Fruit fly (Drosophila melanogaster) whole organism, embryonic: Measurements from ENCODE around the gene ppk15.
A peak's percentile ranks its signal among the peaks of the same experiment; 100 is the strongest.

Source experiments
- Abd-B ChIP-seq: fragments of 200-800 bp; sonication (Bioruptor generic); optimal IDR thresholded peaks from 2 replicates; lab custom pipeline; 2018; ENCODE audit warnings: missing biosample characterization, mild to moderate bottlenecking, missing genetic modification characterization, moderate library complexity
- Aef1 ChIP-seq: fragments of 200-800 bp; sonication (Bioruptor generic); IDR thresholded peaks from 3 replicates; pipeline ENCODE4 v1.3.6; 2022; ENCODE audit warnings: missing biosample characterization, missing genetic modification characterization
- CG10209 ChIP-seq: fragments of 200-800 bp; sonication (Bioruptor generic); optimal IDR thresholded peaks from 3 replicates; lab custom pipeline; 2017; ENCODE audit warnings: missing biosample characterization, mild to moderate bottlenecking, missing genetic modification characterization, missing genetic modification reagents
- CG11093 ChIP-seq: fragments of 200-800 bp; sonication (Bioruptor generic); IDR thresholded peaks from 3 replicates; pipeline ENCODE4 v1.3.6; 2022; ENCODE audit warnings: missing biosample characterization, missing genetic modification characterization
- CG14667 ChIP-seq: fragments of 200-800 bp; sonication (Bioruptor generic); IDR thresholded peaks from 2 replicates; pipeline ENCODE4 v1.3.6; 2022; ENCODE audit warnings: missing biosample characterization, missing genetic modification characterization
- CG14710 ChIP-seq: fragments of 200-800 bp; sonication (Bioruptor generic); optimal IDR thresholded peaks from 3 replicates; lab custom pipeline; 2019; ENCODE audit warnings: missing biosample characterization, mild to moderate bottlenecking, missing genetic modification characterization, moderate library complexity
- CG15269 ChIP-seq: fragments of 200-800 bp; sonication (Bioruptor generic); optimal IDR thresholded peaks from 2 replicates; lab custom pipeline; 2018; ENCODE audit warnings: missing biosample characterization, mild to moderate bottlenecking, missing genetic modification characterization, moderate library complexity
- CG1529 ChIP-seq: fragments of 200-800 bp; sonication (Bioruptor generic); optimal IDR thresholded peaks from 3 replicates; lab custom pipeline; 2018; ENCODE audit warnings: missing biosample characterization, missing genetic modification characterization
- CG15696 ChIP-seq: fragments of 200-800 bp; sonication (Bioruptor generic); optimal IDR thresholded peaks from 2 replicates; lab custom pipeline; 2019; ENCODE audit warnings: missing biosample characterization, mild to moderate bottlenecking, missing genetic modification characterization, moderate library complexity
- CG1603 ChIP-seq: fragments of 200-800 bp; sonication (Bioruptor generic); optimal IDR thresholded peaks from 2 replicates; lab custom pipeline; 2019; ENCODE audit warnings: missing biosample characterization, mild to moderate bottlenecking, missing genetic modification characterization, moderate library complexity
- CG2202 ChIP-seq: fragments of 200-800 bp; sonication (Bioruptor generic); optimal IDR thresholded peaks from 2 replicates; lab custom pipeline; 2018; ENCODE audit warnings: missing biosample characterization, mild to moderate bottlenecking, missing genetic modification characterization
- CG30403 ChIP-seq: fragments of 200-800 bp; sonication (Bioruptor generic); optimal IDR thresholded peaks from 3 replicates; lab custom pipeline; 2016; ENCODE audit warnings: missing biosample characterization, missing genetic modification characterization
- CG34224 ChIP-seq: fragments of 200-800 bp; sonication (Bioruptor generic); IDR thresholded peaks from 3 replicates; pipeline ENCODE4 v1.3.6; 2022; ENCODE audit warnings: missing biosample characterization, missing genetic modification characterization; ENCODE audit not compliant: partially characterized antibody
- CG3847 ChIP-seq: fragments of 200-800 bp; sonication (Bioruptor generic); IDR thresholded peaks from 2 replicates; pipeline ENCODE4 v1.3.6; 2022; ENCODE audit warnings: missing biosample characterization, missing genetic modification characterization
- CG4617 ChIP-seq: fragments of 200-800 bp; sonication (Bioruptor generic); optimal IDR thresholded peaks from 3 replicates; lab custom pipeline; 2016; ENCODE audit warnings: missing biosample characterization, missing genetic modification characterization, borderline replicate concordance
- CG8281 ChIP-seq: fragments of 200-800 bp; sonication (Bioruptor generic); optimal IDR thresholded peaks from 2 replicates; lab custom pipeline; 2018; ENCODE audit warnings: missing biosample characterization, mild to moderate bottlenecking, missing genetic modification characterization, moderate library complexity
- CG8924 ChIP-seq: fragments of 200-800 bp; optimal IDR thresholded peaks from 3 replicates; lab custom pipeline; 2019; ENCODE audit warnings: missing biosample characterization, mild to moderate bottlenecking, missing genetic modification characterization, moderate library complexity
- CG9932 ChIP-seq: fragments of 200-800 bp; sonication (Bioruptor generic); IDR thresholded peaks from 2 replicates; pipeline ENCODE4 v1.3.6; 2022; ENCODE audit warnings: missing biosample characterization, missing genetic modification characterization
- Dref ChIP-seq: fragments of 200-800 bp; sonication (Bioruptor generic); IDR thresholded peaks from 2 replicates; pipeline ENCODE4 v1.3.6; 2022; ENCODE audit warnings: missing biosample characterization, missing genetic modification characterization
- Drgx ChIP-seq: fragments of 200-800 bp; sonication (Bioruptor generic); IDR thresholded peaks from 2 replicates; pipeline ENCODE4 v1.3.6; 2022; ENCODE audit warnings: missing biosample characterization, missing genetic modification characterization
- E2f2 ChIP-seq: fragments of 200-800 bp; sonication (Bioruptor generic); IDR thresholded peaks from 2 replicates; pipeline ENCODE4 v1.3.6; 2022; ENCODE audit warnings: missing biosample characterization, missing genetic modification characterization
- Hey ChIP-seq: fragments of 200-800 bp; sonication (Bioruptor generic); optimal IDR thresholded peaks from 3 replicates; lab custom pipeline; 2018; ENCODE audit warnings: missing biosample characterization, mild to moderate bottlenecking, missing genetic modification characterization
- Lhr ChIP-seq: fragments of 200-800 bp; sonication (Bioruptor generic); optimal IDR thresholded peaks from 3 replicates; lab custom pipeline; 2017; ENCODE audit warnings: mild to moderate bottlenecking, missing biosample characterization, missing genetic modification reagents, missing genetic modification characterization
- Lim3 ChIP-seq: fragments of 200-800 bp; sonication (Bioruptor generic); IDR thresholded peaks from 2 replicates; pipeline ENCODE4 v1.3.6; 2022; ENCODE audit warnings: missing biosample characterization, missing genetic modification characterization
- Lpt ChIP-seq: fragments of >200 bp; optimal IDR thresholded peaks from 2 replicates; lab custom pipeline; 2018; ENCODE audit warnings: missing biosample characterization, missing genetic modification characterization
- MESR4 ChIP-seq: fragments of 200-800 bp; sonication (Bioruptor generic); optimal IDR thresholded peaks from 2 replicates; lab custom pipeline; 2018; ENCODE audit warnings: missing biosample characterization, mild to moderate bottlenecking, missing genetic modification characterization, moderate library complexity
- NFAT ChIP-seq: fragments of 200-800 bp; sonication (Bioruptor generic); IDR thresholded peaks from 2 replicates; pipeline ENCODE4 v1.3.6; 2022; ENCODE audit warnings: missing biosample characterization, missing genetic modification characterization
- NfI ChIP-seq: fragments of 200-800 bp; sonication (Bioruptor generic); optimal IDR thresholded peaks from 3 replicates; lab custom pipeline; 2018; ENCODE audit warnings: missing biosample characterization, mild to moderate bottlenecking, missing genetic modification characterization, moderate library complexity
- Scr ChIP-seq: fragments of 200-800 bp; sonication (Bioruptor generic); IDR thresholded peaks from 2 replicates; pipeline ENCODE4 v1.3.6; 2022; ENCODE audit warnings: missing biosample characterization, missing genetic modification characterization; ENCODE audit not compliant: partially characterized antibody
- Six4 ChIP-seq: fragments of 200-800 bp; sonication (Bioruptor generic); optimal IDR thresholded peaks from 2 replicates; lab custom pipeline; 2016; ENCODE audit warnings: missing biosample characterization, missing genetic modification characterization
- Sry-δ ChIP-seq: fragments of 200-800 bp; sonication (Bioruptor generic); optimal IDR thresholded peaks from 2 replicates; lab custom pipeline; 2016; ENCODE audit warnings: missing biosample characterization, missing genetic modification characterization
- Stat92E ChIP-seq, 3 experiments: fragments of >200 bp in 2 of 3; fragments of 200-800 bp in 1 of 3; sonication (Bioruptor generic) in 1 of 3; optimal IDR thresholded peaks; 2 replicates each; lab custom pipeline; 2017 to 2019; ENCODE audit warnings: missing biosample characterization in 3 of 3, missing genetic modification characterization in 3 of 3, mild to moderate bottlenecking in 1 of 3, moderate library complexity in 1 of 3
- YL-1 ChIP-seq: fragments of 200-800 bp; sonication (Bioruptor generic); optimal IDR thresholded peaks from 3 replicates; lab custom pipeline; 2017; ENCODE audit warnings: missing biosample characterization, mild to moderate bottlenecking, missing genetic modification characterization
- ara ChIP-seq: fragments of 200-800 bp; sonication (Bioruptor generic); IDR thresholded peaks from 2 replicates; pipeline ENCODE4 v1.3.6; 2022; ENCODE audit warnings: missing biosample characterization, missing genetic modification characterization
- bbx ChIP-seq: fragments of 200-800 bp; sonication (Bioruptor generic); IDR thresholded peaks from 2 replicates; pipeline ENCODE4 v1.3.6; 2022; ENCODE audit warnings: missing biosample characterization, missing genetic modification characterization; ENCODE audit not compliant: partially characterized antibody
- bcd ChIP-seq: fragments of 200-800 bp; sonication (Bioruptor generic); optimal IDR thresholded peaks from 2 replicates; lab custom pipeline; 2017; ENCODE audit warnings: missing biosample characterization, mild to moderate bottlenecking, missing genetic modification characterization
- cas ChIP-seq: fragments of 200-800 bp; sonication (Bioruptor generic); IDR thresholded peaks from 2 replicates; pipeline ENCODE4 v1.3.6; 2022; ENCODE audit warnings: missing biosample characterization, missing genetic modification characterization
- emc ChIP-seq: fragments of 200-800 bp; sonication (Bioruptor generic); optimal IDR thresholded peaks from 2 replicates; lab custom pipeline; 2016; ENCODE audit warnings: missing biosample characterization, missing genetic modification characterization
- gfzf ChIP-seq: fragments of 200-800 bp; sonication (Bioruptor generic); optimal IDR thresholded peaks from 2 replicates; lab custom pipeline; 2016; ENCODE audit warnings: missing biosample characterization, mild to moderate bottlenecking, missing genetic modification characterization, moderate library complexity
- gro ChIP-seq: fragments of 200-800 bp; sonication (Bioruptor generic); optimal IDR thresholded peaks from 2 replicates; lab custom pipeline; 2016; ENCODE audit warnings: missing biosample characterization, missing genetic modification characterization
- hkb ChIP-seq, 2 experiments: fragments of 200-800 bp in 1 of 2; fragments of >200 bp in 1 of 2; sonication (Bioruptor generic) in 1 of 2; IDR thresholded peaks in 1 of 2; optimal IDR thresholded peaks in 1 of 2; 2 replicates each; pipeline versions ENCODE4 v1.3.6 to Lab custom; 2017 to 2022; ENCODE audit warnings: missing biosample characterization in 1 of 2, missing genetic modification characterization in 1 of 2
- hth ChIP-seq: fragments of >200 bp; optimal IDR thresholded peaks from 2 replicates; lab custom pipeline; 2017; ENCODE audit warnings: inconsistent platforms
- jumu ChIP-seq: fragments of 200-800 bp; sonication (Bioruptor generic); optimal IDR thresholded peaks from 3 replicates; lab custom pipeline; 2016; ENCODE audit warnings: missing biosample characterization, missing genetic modification characterization
- kay ChIP-seq: fragments of 200-800 bp; sonication (Bioruptor generic); optimal IDR thresholded peaks from 2 replicates; lab custom pipeline; 2016; ENCODE audit warnings: missing biosample characterization, missing genetic modification characterization
- nerfin-1 ChIP-seq: fragments of 200-800 bp; sonication (Bioruptor generic); optimal IDR thresholded peaks from 3 replicates; lab custom pipeline; 2019; ENCODE audit warnings: missing biosample characterization, mild to moderate bottlenecking, missing genetic modification characterization, moderate library complexity
- pfk ChIP-seq: fragments of 200-800 bp; sonication (Bioruptor generic); optimal IDR thresholded peaks from 2 replicates; lab custom pipeline; 2018; ENCODE audit warnings: missing biosample characterization, mild to moderate bottlenecking, missing genetic modification characterization, moderate library complexity
- sd ChIP-seq: fragments of 200-800 bp; sonication (Bioruptor generic); optimal IDR thresholded peaks from 3 replicates; lab custom pipeline; 2018; ENCODE audit warnings: missing biosample characterization, mild to moderate bottlenecking, missing genetic modification characterization, moderate library complexity
- sisA ChIP-seq: fragments of 200-800 bp; sonication (Bioruptor generic); IDR thresholded peaks from 2 replicates; pipeline ENCODE4 v1.3.6; 2022; ENCODE audit warnings: missing biosample characterization, missing genetic modification characterization
- slp2 ChIP-seq: fragments of 200-800 bp; sonication (Bioruptor generic); optimal IDR thresholded peaks from 2 replicates; lab custom pipeline; 2016; ENCODE audit warnings: missing biosample characterization, missing genetic modification characterization
- sob ChIP-seq: fragments of 200-800 bp; sonication (Bioruptor generic); IDR thresholded peaks from 2 replicates; pipeline ENCODE4 v1.3.6; 2022; ENCODE audit warnings: missing biosample characterization, missing genetic modification characterization
- stwl ChIP-seq: fragments of 200-800 bp; sonication (Bioruptor generic); optimal IDR thresholded peaks from 3 replicates; lab custom pipeline; 2018; ENCODE audit warnings: missing biosample characterization, mild to moderate bottlenecking, missing genetic modification characterization, moderate library complexity

The ppk15 gene

DNA sequence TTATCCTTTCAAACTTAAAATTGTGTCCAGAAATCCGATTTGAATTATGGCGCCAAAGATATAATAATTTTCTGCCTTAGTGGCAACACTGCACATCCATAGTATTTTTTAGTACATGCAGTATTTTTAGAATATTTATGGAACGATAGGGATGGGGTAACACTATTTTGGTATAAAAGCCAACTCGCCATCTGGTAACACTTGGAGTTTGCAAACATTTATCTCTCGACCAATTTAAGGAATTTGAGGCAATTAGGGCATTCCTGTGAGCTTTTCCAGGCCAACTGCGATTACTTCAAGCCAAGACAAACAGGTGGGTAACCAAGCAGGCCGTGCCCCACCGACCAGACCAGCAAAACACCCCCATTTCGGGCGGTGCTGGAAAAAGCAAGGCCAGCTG is 48.9 kb upstream of the ppk15 start, which contains the start of gene CG5447 (continued):
- TF ChIP-seq jumu (GFP tag; lab: Kevin White, UChicago) = no peak
- peak; percentile 30 for TF ChIP-seq nerfin-1 (tag; lab: Kevin White, UChicago)
- TF ChIP-seq NFAT (GFP tag; lab: Robert Waterston, UW) = no peak
- no peak for TF ChIP-seq Aef1 (GFP tag; lab: Robert Waterston, UW)
- TF ChIP-seq CG8924 (tag; lab: Kevin White, UChicago) = no peak
- peak; percentile 15 for TF ChIP-seq Sry-δ (GFP tag; lab: Kevin White, UChicago)
- TF ChIP-seq Hey = no peak
- peak; percentile 59 for TF ChIP-seq CG1603 (tag; lab: Kevin White, UChicago)
- no peak for TF ChIP-seq CG30403 (GFP tag; lab: Kevin White, UChicago)
- TF ChIP-seq Six4 (GFP tag; lab: Kevin White, UChicago) = no peak
- TF ChIP-seq E2f2 (GFP tag; lab: Robert Waterston, UW) = peak; percentile 96
- no peak for TF ChIP-seq bcd (GFP tag; lab: Kevin White, UChicago)
- peak; percentile 99 for TF ChIP-seq CG14710
- no peak for TF ChIP-seq CG9932 (GFP tag; lab: Robert Waterston, UW)
- TF ChIP-seq slp2 (GFP tag; lab: Kevin White, UChicago) = no peak
- no peak; the same call in 1 of the 2 replicates for TF ChIP-seq bbx
- no peak for TF ChIP-seq CG1529 (GFP tag; lab: Kevin White, UChicago)
- no peak for TF ChIP-seq Drgx
- no peak for TF ChIP-seq sob (GFP tag; lab: Robert Waterston, UW)
- TF ChIP-seq CG15269 = no peak
- no peak for TF ChIP-seq kay (GFP tag; lab: Kevin White, UChicago)
- TF ChIP-seq ara = no peak
- TF ChIP-seq CG2202 = no peak
- no peak for TF ChIP-seq CG11093 (GFP tag; lab: Robert Waterston, UW)
- TF ChIP-seq pfk = no peak
- TF ChIP-seq CG8281 (tag; lab: Kevin White, UChicago) = no peak
- peak; percentile 16 for TF ChIP-seq gro (GFP tag; lab: Kevin White, UChicago)
- peak in 1 of 3 experiments; percentile 3 for TF ChIP-seq Stat92E (GFP tag; optimal IDR thresholded peaks at IDR 0.05; lab: Kevin White, UChicago)
- no peak for TF ChIP-seq hth (lab: Kevin White, UChicago)
- peak; percentile 66 for TF ChIP-seq CG4617 (GFP tag; lab: Kevin White, UChicago)
- TF ChIP-seq sd (tag; lab: Kevin White, UChicago) = peak; percentile 79
- TF ChIP-seq CG3847 = peak; percentile 59
- TF ChIP-seq Lpt (GFP tag; lab: Kevin White, UChicago) = no peak
- TF ChIP-seq MESR4 (GFP tag; lab: Kevin White, UChicago) = peak; percentile 80
- peak; percentile 55 for TF ChIP-seq Lhr (GFP tag; lab: Kevin White, UChicago)
- TF ChIP-seq emc = no peak
- peak; percentile 25 for TF ChIP-seq YL-1 (GFP tag; lab: Kevin White, UChicago)
- TF ChIP-seq Abd-B = no peak
- no peak for TF ChIP-seq CG10209 (GFP tag; lab: Kevin White, UChicago)
- no peak for TF ChIP-seq CG14667 (GFP tag; lab: Robert Waterston, UW)
- no peak for TF ChIP-seq hkb (optimal IDR thresholded peaks at IDR 0.05; lab: Kevin White, UChicago)
- no peak for TF ChIP-seq hkb (GFP tag; IDR thresholded peaks at IDR 0.05; lab: Robert Waterston, UW)
- no peak for TF ChIP-seq NfI (GFP tag; lab: Kevin White, UChicago)
- TF ChIP-seq stwl (tag; lab: Kevin White, UChicago) = peak; percentile 91
- TF ChIP-seq gfzf (GFP tag; lab: Kevin White, UChicago) = peak; percentile 87
- no peak for TF ChIP-seq CG15696 (tag; lab: Kevin White, UChicago)
- TF ChIP-seq cas (GFP tag; lab: Robert Waterston, UW) = no peak
- peak; percentile 38; the same call in 1 of the 2 replicates for TF ChIP-seq Dref (GFP tag; lab: Robert Waterston, UW)
- peak; percentile 44; the same call in 2 of the 3 replicates for TF ChIP-seq CG34224
- no peak for TF ChIP-seq Lim3 (GFP tag; lab: Robert Waterston, UW)
- TF ChIP-seq Scr (GFP tag; lab: Robert Waterston, UW) = 0 out of 2 replicates have a peak, but pooled peaks have one; percentile 26
- TF ChIP-seq sisA (GFP tag; lab: Robert Waterston, UW) = no peak
